Worm (Caenorhabditis elegans) whole organism, mixed stage, embryonic: Measurements from ENCODE around the gene phf-31.

ENCODE experiments used
- M03D4.4 ChIP-seq: sonication (generic microtip); optimal IDR thresholded peaks from 2 replicates; lab custom pipeline; 2017; ENCODE audit warnings: mild to moderate bottlenecking, missing genetic modification characterization, missing compliant biosample characterization
- bed-3 ChIP-seq: fragments of 200-800 bp; sonication (Bioruptor generic); optimal IDR thresholded peaks from 3 replicates; lab custom pipeline; 2018; ENCODE audit warnings: mild to moderate bottlenecking, missing genetic modification characterization, moderate library complexity, missing compliant biosample characterization
- blmp-1 ChIP-seq: fragments of 150-350 bp; optimal IDR thresholded peaks from 2 replicates; lab custom pipeline; 2014; ENCODE audit warnings: missing biosample characterization, missing genetic modification characterization
- ceh-39 ChIP-seq: fragments of 150-350 bp; optimal IDR thresholded peaks from 2 replicates; lab custom pipeline; 2014; ENCODE audit warnings: missing biosample characterization, missing genetic modification characterization
- ceh-43 ChIP-seq: fragments of 200-800 bp; sonication (Bioruptor generic); optimal IDR thresholded peaks from 2 replicates; lab custom pipeline; 2018; ENCODE audit warnings: mild to moderate bottlenecking, missing genetic modification characterization, moderate library complexity, missing compliant biosample characterization
- ces-1 ChIP-seq: fragments of 150-350 bp; optimal IDR thresholded peaks from 2 replicates; lab custom pipeline; 2014; ENCODE audit warnings: missing biosample characterization, missing genetic modification reagents, missing genetic modification characterization
- cnd-1 ChIP-seq: fragments of 200-800 bp; sonication (Bioruptor generic); optimal IDR thresholded peaks from 2 replicates; lab custom pipeline; 2018; ENCODE audit warnings: mild to moderate bottlenecking, missing genetic modification characterization, missing compliant biosample characterization
- drap-1 ChIP-seq: fragments of 200-800 bp; sonication (Bioruptor generic); optimal IDR thresholded peaks from 3 replicates; lab custom pipeline; 2018; ENCODE audit warnings: mild to moderate bottlenecking, missing genetic modification characterization, missing compliant biosample characterization
- elt-1 ChIP-seq: sonication (generic microtip); optimal IDR thresholded peaks from 2 replicates; lab custom pipeline; 2017; ENCODE audit warnings: missing genetic modification characterization, mild to moderate bottlenecking, missing compliant biosample characterization, antibody characterized with exemption, moderate library complexity, borderline replicate concordance; ENCODE audit not compliant: insufficient read depth
- elt-3 ChIP-seq: fragments of 150-350 bp; optimal IDR thresholded peaks from 2 replicates; lab custom pipeline; 2014; ENCODE audit warnings: missing biosample characterization, missing genetic modification characterization
- flh-1 ChIP-seq: fragments of 200-800 bp; sonication (Bioruptor generic); optimal IDR thresholded peaks from 2 replicates; lab custom pipeline; 2018; ENCODE audit warnings: mild to moderate bottlenecking, missing genetic modification characterization, moderate library complexity, missing compliant biosample characterization
- ham-2 ChIP-seq: fragments of 200-800 bp; sonication (Bioruptor generic); optimal IDR thresholded peaks from 2 replicates; lab custom pipeline; 2018; ENCODE audit warnings: mild to moderate bottlenecking, missing genetic modification characterization, missing compliant biosample characterization
- hlh-1 ChIP-seq: fragments of 150-350 bp; optimal IDR thresholded peaks from 2 replicates; lab custom pipeline; 2014; ENCODE audit warnings: missing biosample characterization, missing genetic modification reagents, missing genetic modification characterization
- lin-13 ChIP-seq: fragments of 150-350 bp; optimal IDR thresholded peaks from 2 replicates; lab custom pipeline; 2014; ENCODE audit warnings: missing biosample characterization, missing genetic modification characterization
- lin-32 ChIP-seq: fragments of 200-800 bp; sonication (Bioruptor generic); optimal IDR thresholded peaks from 2 replicates; lab custom pipeline; 2018; ENCODE audit warnings: mild to moderate bottlenecking, missing genetic modification characterization, missing compliant biosample characterization
- lsy-2 ChIP-seq: fragments of 150-350 bp; optimal IDR thresholded peaks from 2 replicates; lab custom pipeline; 2014; ENCODE audit warnings: missing biosample characterization, missing genetic modification characterization
- mep-1 ChIP-seq: fragments of 150-350 bp; optimal IDR thresholded peaks from 2 replicates; lab custom pipeline; 2017; ENCODE audit warnings: missing biosample characterization, missing genetic modification reagents, missing genetic modification characterization, inconsistent platforms
- mls-2 ChIP-seq: sonication (generic microtip); optimal IDR thresholded peaks from 2 replicates; lab custom pipeline; 2016; ENCODE audit warnings: mild to moderate bottlenecking, missing genetic modification characterization, moderate library complexity, missing compliant biosample characterization
- nhr-12 ChIP-seq: fragments of 150-350 bp; optimal IDR thresholded peaks from 2 replicates; lab custom pipeline; 2014; ENCODE audit warnings: missing biosample characterization, missing genetic modification characterization
- nhr-237 ChIP-seq: fragments of 150-350 bp; optimal IDR thresholded peaks from 2 replicates; lab custom pipeline; 2014; ENCODE audit warnings: missing biosample characterization, missing genetic modification characterization
- nhr-28 ChIP-seq: fragments of 150-350 bp; optimal IDR thresholded peaks from 2 replicates; lab custom pipeline; 2014; ENCODE audit warnings: missing biosample characterization, missing genetic modification characterization
- nhr-76 ChIP-seq: sonication (generic microtip); optimal IDR thresholded peaks from 2 replicates; lab custom pipeline; 2017; ENCODE audit warnings: missing biosample characterization, missing genetic modification characterization
- pha-4 ChIP-seq: fragments of 150-350 bp; optimal IDR thresholded peaks from 2 replicates; lab custom pipeline; 2018; ENCODE audit warnings: missing biosample characterization, missing genetic modification reagents, missing genetic modification characterization
- sem-2 ChIP-seq: fragments of 200-800 bp; sonication (Bioruptor generic); optimal IDR thresholded peaks from 2 replicates; lab custom pipeline; 2018; ENCODE audit warnings: mild to moderate bottlenecking, missing genetic modification characterization, missing compliant biosample characterization
- snpc-4 ChIP-seq: fragments of 150-350 bp; optimal IDR thresholded peaks from 2 replicates; lab custom pipeline; 2014; ENCODE audit warnings: missing biosample characterization, missing genetic modification characterization
- sptf-1 ChIP-seq: sonication (generic microtip); optimal IDR thresholded peaks from 2 replicates; lab custom pipeline; 2017; ENCODE audit warnings: mild to moderate bottlenecking, missing genetic modification characterization, moderate library complexity, missing compliant biosample characterization
- tbx-8 ChIP-seq: fragments of 200-800 bp; sonication (Bioruptor generic); optimal IDR thresholded peaks from 2 replicates; lab custom pipeline; 2018; ENCODE audit warnings: mild to moderate bottlenecking, missing genetic modification characterization, moderate library complexity, missing compliant biosample characterization
- unc-120 ChIP-seq: sonication (generic microtip); optimal IDR thresholded peaks from 2 replicates; lab custom pipeline; 2017; ENCODE audit warnings: missing genetic modification characterization, missing compliant biosample characterization; ENCODE audit not compliant: poor library complexity, severe bottlenecking
- unc-39 ChIP-seq: fragments of 150-350 bp; optimal IDR thresholded peaks from 2 replicates; lab custom pipeline; 2014; ENCODE audit warnings: missing biosample characterization, missing genetic modification characterization
- unc-62 ChIP-seq: fragments of 150-350 bp; optimal IDR thresholded peaks from 2 replicates; lab custom pipeline; 2014; ENCODE audit warnings: missing biosample characterization, missing genetic modification reagents, missing genetic modification characterization
- zip-8 ChIP-seq: fragments of 150-350 bp; optimal IDR thresholded peaks from 2 replicates; lab custom pipeline; 2014; ENCODE audit warnings: missing biosample characterization, missing genetic modification characterization
- ztf-11 ChIP-seq: fragments of 150-350 bp; optimal IDR thresholded peaks from 2 replicates; lab custom pipeline; 2014; ENCODE audit warnings: missing biosample characterization, missing genetic modification characterization

Gene phf-31

DNA sequence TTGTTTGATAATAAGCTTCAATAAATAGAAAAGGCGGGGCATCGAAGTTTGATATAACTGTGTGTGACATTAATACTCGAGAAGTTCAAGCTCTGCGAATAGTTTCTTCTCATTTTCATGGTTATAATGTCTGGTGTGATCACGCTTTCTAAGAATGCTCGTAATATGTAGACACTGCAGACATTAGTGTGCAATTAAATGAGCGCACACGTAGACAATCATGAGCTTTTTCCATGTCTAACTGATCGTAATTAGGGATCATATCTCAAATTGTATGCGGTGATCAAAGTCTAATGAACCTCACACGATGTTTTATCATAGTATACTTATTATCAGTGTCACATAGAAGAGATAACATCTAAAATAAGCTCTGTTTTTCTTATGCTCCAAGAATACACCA is 31.7 kb upstream of the phf-31 start:
- TF ChIP-seq drap-1 (GFP tag; lab: Kevin White, UChicago) (no peak), lin-13 (no peak), unc-62 (GFP tag; lab: Kevin White, UChicago) (no peak), pha-4 (no peak), lsy-2 (no peak), unc-39 (tag; lab: Kevin White, UChicago) (no peak)

DNA sequence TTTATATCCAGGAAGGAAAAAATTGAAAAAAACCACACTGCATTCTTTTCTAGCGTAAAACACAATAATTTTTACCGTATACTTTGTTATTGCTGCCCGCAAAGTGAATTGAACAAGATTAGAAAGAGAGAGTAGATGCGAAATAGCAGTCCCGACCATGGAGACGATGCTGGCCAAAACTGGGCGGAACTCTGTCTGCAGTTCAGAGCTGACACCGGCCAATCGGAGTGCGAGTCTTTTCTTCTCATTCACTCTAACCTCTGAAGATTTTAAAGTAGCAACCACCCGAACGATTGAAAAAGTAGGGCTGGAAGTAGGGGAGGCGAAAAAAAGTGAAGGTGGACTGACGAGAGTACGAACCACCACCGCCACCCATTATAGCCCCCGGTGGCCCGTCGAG is 25.2 kb upstream of the phf-31 start:
- TF ChIP-seq nhr-28 (tag; lab: Kevin White, UChicago) = no peak
- no peak for TF ChIP-seq unc-62 (GFP tag; lab: Kevin White, UChicago)
- no peak for TF ChIP-seq flh-1 (GFP tag; lab: Kevin White, UChicago)
- TF ChIP-seq elt-1 (tag; lab: Kevin White, UChicago) = no peak
- no peak for TF ChIP-seq nhr-76 (tag; lab: Kevin White, UChicago)
- no peak for TF ChIP-seq unc-39 (tag; lab: Kevin White, UChicago)
- no peak for TF ChIP-seq ceh-39
- no peak for TF ChIP-seq mep-1 (tag; lab: Kevin White, UChicago)
- no peak for TF ChIP-seq nhr-237
- TF ChIP-seq sptf-1 (tag; lab: Kevin White, UChicago) = no peak
- TF ChIP-seq ceh-43 (GFP tag; lab: Kevin White, UChicago) = no peak
- no peak for TF ChIP-seq elt-3 (tag; lab: Kevin White, UChicago)
- TF ChIP-seq blmp-1 (tag; lab: Kevin White, UChicago) = no peak
- no peak for TF ChIP-seq lin-32
- TF ChIP-seq ham-2 (GFP tag; lab: Kevin White, UChicago) = no peak
- TF ChIP-seq zip-8 (tag; lab: Kevin White, UChicago) = no peak
- TF ChIP-seq ztf-11 (tag; lab: Kevin White, UChicago) = no peak
- TF ChIP-seq mls-2 = no peak

DNA sequence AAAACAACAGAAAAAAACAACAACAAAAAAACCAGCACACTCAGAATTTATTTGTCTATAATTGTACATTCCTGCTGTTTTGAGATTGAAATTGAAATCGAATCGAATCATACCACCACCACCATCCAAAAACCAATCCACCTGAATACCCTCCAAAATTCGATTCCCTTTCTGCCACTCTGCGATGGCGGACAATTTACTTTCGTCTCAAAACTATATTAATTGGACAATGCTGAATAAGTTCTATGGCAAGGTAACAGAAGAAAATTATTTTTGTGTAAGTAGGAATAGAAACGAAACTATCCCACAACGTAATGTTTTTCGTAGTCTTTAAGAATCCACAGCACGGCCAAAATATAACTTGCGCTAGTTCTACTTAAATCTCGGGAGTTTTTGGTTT is 22.3 kb upstream of the phf-31 start:
- no peak for TF ChIP-seq bed-3 (GFP tag; lab: Kevin White, UChicago)
- no peak for TF ChIP-seq ham-2 (GFP tag; lab: Kevin White, UChicago)
- TF ChIP-seq blmp-1 (tag; lab: Kevin White, UChicago) = no peak
- TF ChIP-seq cnd-1 (tag; lab: Kevin White, UChicago) = no peak
- no peak for TF ChIP-seq unc-120 (tag; lab: Kevin White, UChicago)
- TF ChIP-seq ztf-11 (tag; lab: Kevin White, UChicago) = no peak
- no peak for TF ChIP-seq lin-32

DNA sequence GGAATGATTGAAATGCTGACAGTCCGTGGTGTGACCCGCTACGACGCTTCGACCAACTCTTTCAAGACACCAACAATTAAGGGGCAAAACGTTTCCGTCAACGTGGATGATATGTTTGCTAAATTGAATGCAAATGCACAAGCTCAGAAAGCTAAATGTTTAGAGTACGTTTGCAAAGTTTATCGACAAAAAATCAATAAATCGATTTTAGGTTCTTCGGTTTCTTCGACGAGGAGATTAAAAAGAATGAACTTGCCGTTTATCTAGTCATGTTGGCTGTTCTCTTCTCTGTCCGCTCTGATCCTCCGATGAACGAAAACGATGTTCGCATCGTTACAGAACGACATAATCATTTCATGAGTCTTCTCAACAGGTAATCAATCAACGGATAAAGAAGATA is 17.0 kb upstream of the phf-31 start:
- TF ChIP-seq mep-1 (tag; lab: Kevin White, UChicago) = no peak
- TF ChIP-seq unc-39 (tag; lab: Kevin White, UChicago) = no peak
- TF ChIP-seq lsy-2 = no peak
- no peak for TF ChIP-seq snpc-4 (tag; lab: Kevin White, UChicago)
- TF ChIP-seq drap-1 (GFP tag; lab: Kevin White, UChicago) = no peak
- no peak for TF ChIP-seq pha-4
- TF ChIP-seq tbx-8 (GFP tag; lab: Kevin White, UChicago) = no peak
- no peak for TF ChIP-seq mls-2
- TF ChIP-seq nhr-12 (tag; lab: Kevin White, UChicago) = no peak
- TF ChIP-seq elt-3 (tag; lab: Kevin White, UChicago) = no peak
- no peak for TF ChIP-seq unc-120 (tag; lab: Kevin White, UChicago)
- TF ChIP-seq elt-1 (tag; lab: Kevin White, UChicago) = no peak
- no peak for TF ChIP-seq hlh-1 (tag; lab: Kevin White, UChicago)
- no peak for TF ChIP-seq M03D4.4 (tag; lab: Kevin White, UChicago)
- no peak for TF ChIP-seq ceh-39
- TF ChIP-seq ces-1 (GFP tag; lab: Kevin White, UChicago) = no peak
- TF ChIP-seq sem-2 (GFP tag; lab: Kevin White, UChicago) = no peak

DNA sequence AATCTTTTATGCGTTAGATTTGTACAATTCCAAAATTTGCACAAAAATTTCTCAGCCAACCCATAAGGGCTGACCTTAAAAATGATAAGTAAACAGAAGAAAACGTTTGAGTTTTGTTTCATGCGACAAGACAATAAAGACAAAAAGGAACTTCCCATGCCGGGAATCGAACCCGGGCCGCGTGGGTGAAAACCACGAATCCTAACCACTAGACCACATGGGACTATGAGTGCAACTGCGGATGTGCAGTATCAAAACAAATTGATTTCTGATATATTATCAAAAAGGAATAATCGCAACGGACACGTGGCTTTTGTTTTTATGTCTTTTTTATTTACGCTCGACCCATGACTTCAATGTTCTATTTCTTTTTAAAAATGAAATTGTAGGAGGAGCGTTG is 14.9 kb upstream of the phf-31 start:
- no peak for TF ChIP-seq ces-1 (GFP tag; lab: Kevin White, UChicago)
- TF ChIP-seq sptf-1 (tag; lab: Kevin White, UChicago) = no peak
- TF ChIP-seq lsy-2 = no peak
- TF ChIP-seq nhr-76 (tag; lab: Kevin White, UChicago) = no peak
- TF ChIP-seq cnd-1 (tag; lab: Kevin White, UChicago) = no peak
- TF ChIP-seq sem-2 (GFP tag; lab: Kevin White, UChicago) = no peak
- no peak for TF ChIP-seq zip-8 (tag; lab: Kevin White, UChicago)
- no peak for TF ChIP-seq lin-13
- TF ChIP-seq ceh-39 = no peak
- no peak for TF ChIP-seq elt-1 (tag; lab: Kevin White, UChicago)
- no peak for TF ChIP-seq blmp-1 (tag; lab: Kevin White, UChicago)
